Worm (Caenorhabditis elegans): ENCODE measurements around the gene C01G10.14.

C01G10.14 gene

DNA sequence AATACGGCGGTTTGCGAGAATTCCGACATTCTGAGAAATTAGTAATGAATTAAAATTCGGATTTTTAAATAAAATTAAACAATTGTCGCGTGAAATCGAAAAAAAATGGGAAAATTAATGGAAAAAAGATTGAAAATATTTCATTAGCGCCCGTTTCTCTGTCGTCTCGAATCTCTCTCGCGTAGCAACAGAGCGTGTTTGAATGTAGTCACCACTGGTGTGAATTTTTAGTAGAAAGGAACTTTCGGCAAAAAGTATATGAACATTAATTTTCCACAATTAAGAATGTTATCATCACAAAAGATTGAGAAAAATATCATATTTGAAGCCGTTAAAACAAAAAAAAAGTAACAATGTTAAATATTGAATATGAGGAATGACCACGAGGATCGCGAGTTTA lies 31.0 kb upstream of the C01G10.14 start, which contains the start of gene aipl-1 (continued):
- no peak for TF ChIP-seq ceh-58 (GFP tag; IDR thresholded peaks at IDR 0.05)
- no peak for TF ChIP-seq hlh-12 (tag; optimal IDR thresholded peaks at IDR 0.05)
- TF ChIP-seq nfya-2 (GFP tag; IDR thresholded peaks at IDR 0.05), result no peak
- TF ChIP-seq ztf-25 (GFP tag; IDR thresholded peaks at IDR 0.05), result no peak
- TF ChIP-seq lin-40 (tag; optimal IDR thresholded peaks at IDR 0.05), result no peak
- no peak for TF ChIP-seq him-1 (tag; optimal IDR thresholded peaks at IDR 0.05)
- no peak for TF ChIP-seq madf-3 (GFP tag; IDR thresholded peaks at IDR 0.05)
- peak; percentile 2 for TF ChIP-seq nhr-80 (tag; optimal IDR thresholded peaks at IDR 0.05)
- TF ChIP-seq nfya-1 (tag; optimal IDR thresholded peaks at IDR 0.05; ENCODE audit: borderline replicate concordance, insufficient read depth), result no peak
- peak; percentile 46 for TF ChIP-seq ceh-91 (GFP tag; IDR thresholded peaks at IDR 0.05)
- no peak for TF ChIP-seq nfyb-1 (GFP tag; IDR thresholded peaks at IDR 0.05)
- TF ChIP-seq hsf-1 (GFP tag; IDR thresholded peaks at IDR 0.05), result no peak; the same call in 1 of the 2 replicates
- TF ChIP-seq dpff-1 (tag; optimal IDR thresholded peaks at IDR 0.05), result no peak
- no peak for TF ChIP-seq nhr-179 (tag; optimal IDR thresholded peaks at IDR 0.05)
- TF ChIP-seq B0019.2 (GFP tag; conservative IDR thresholded peaks at IDR 0.05), result 0 out of 2 replicates have a peak, but pooled peaks have one; percentile 42
- no peak for TF ChIP-seq C06A6.2 (GFP tag; conservative IDR thresholded peaks at IDR 0.05)
- 0 out of 2 replicates have a peak, but pooled peaks have one; percentile 36 for TF ChIP-seq cebp-1 (GFP tag; IDR thresholded peaks at IDR 0.05)
- TF ChIP-seq cebp-1 (tag; optimal IDR thresholded peaks at IDR 0.05), result no peak
- TF ChIP-seq egl-44 (GFP tag; IDR thresholded peaks at IDR 0.05), result no peak
- TF ChIP-seq dox-1 (GFP tag; IDR thresholded peaks at IDR 0.05), result peak; percentile 73
- no peak for TF ChIP-seq die-1 (tag; optimal IDR thresholded peaks at IDR 0.05)
- TF ChIP-seq lir-1 (GFP tag; conservative IDR thresholded peaks at IDR 0.05), result no peak
- TF ChIP-seq ztf-6 (GFP tag; IDR thresholded peaks at IDR 0.05), result no peak
- no peak for TF ChIP-seq unc-62 (GFP tag; optimal IDR thresholded peaks at IDR 0.05)
- TF ChIP-seq zfh-2 (GFP tag; conservative IDR thresholded peaks at IDR 0.05), result no peak
- no peak for TF ChIP-seq sptf-2 (GFP tag; optimal IDR thresholded peaks at IDR 0.05)
- TF ChIP-seq madf-10 (tag; optimal IDR thresholded peaks at IDR 0.05), result peak; percentile 8
- no peak for TF ChIP-seq rpc-1 (optimal IDR thresholded peaks at IDR 0.05)
- TF ChIP-seq rpc-1 (tag; optimal IDR thresholded peaks at IDR 0.05), result no peak
- no peak for TF ChIP-seq ceh-40 (GFP tag; IDR thresholded peaks at IDR 0.05)
- peak in 1 of 3 experiments; percentile 53 for TF ChIP-seq lin-35 (GFP tag; optimal IDR thresholded peaks at IDR 0.05)
- TF ChIP-seq ekl-4 (GFP tag; IDR thresholded peaks at IDR 0.05), result no peak
- no peak for TF ChIP-seq madf-8 (GFP tag; conservative IDR thresholded peaks at IDR 0.05)
- TF ChIP-seq aptf-3 (GFP tag; IDR thresholded peaks at IDR 0.05), result no peak
- TF ChIP-seq mxl-1 (tag; optimal IDR thresholded peaks at IDR 0.05), result no peak
- TF ChIP-seq hmg-20 (GFP tag; IDR thresholded peaks at IDR 0.05), result no peak
- TF ChIP-seq athp-1 (tag; optimal IDR thresholded peaks at IDR 0.05), result no peak
- peak; percentile 76 for TF ChIP-seq F23B12.7 (tag; optimal IDR thresholded peaks at IDR 0.05; ENCODE audit: insufficient read depth)
- TF ChIP-seq Y67H2A.10 (GFP tag; conservative IDR thresholded peaks at IDR 0.05), result 0 out of 2 replicates have a peak, but pooled peaks have one; percentile 15
- TF ChIP-seq egrh-3 (GFP tag; IDR thresholded peaks at IDR 0.05), result no peak
- no peak for TF ChIP-seq F57A8.1 (GFP tag; optimal IDR thresholded peaks at IDR 0.05)

DNA sequence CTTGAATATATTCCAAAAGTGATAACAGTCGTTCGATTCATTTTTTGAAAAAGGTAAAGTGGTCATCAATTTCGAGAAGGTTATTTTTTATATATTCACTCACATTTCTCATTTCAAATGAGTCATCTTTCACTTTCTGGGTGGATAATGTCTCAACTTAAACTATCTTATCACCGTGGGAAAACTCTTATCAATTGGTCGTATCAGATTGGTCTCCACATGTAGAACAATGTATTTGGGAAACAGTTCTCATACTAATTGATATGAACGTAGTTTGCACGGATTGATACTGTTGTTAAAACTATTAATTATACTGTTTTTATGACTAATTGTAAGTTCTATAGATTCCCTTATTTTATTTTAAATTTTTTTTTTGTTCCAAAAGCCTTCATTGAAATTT lies 28.1 kb upstream of the C01G10.14 start:
- TF ChIP-seq hsf-1 (GFP tag; IDR thresholded peaks at IDR 0.05) (0 out of 2 replicates have a peak, but pooled peaks have one; percentile 18), madf-3 (GFP tag; IDR thresholded peaks at IDR 0.05) (no peak), snpc-1.1 (tag; optimal IDR thresholded peaks at IDR 0.05; ENCODE audit: insufficient read depth) (no peak), pha-4 (tag; optimal IDR thresholded peaks at IDR 0.05) (no peak)
